Fruit fly (Drosophila melanogaster) whole organism, embryonic: ENCODE results near the gene CG34310.

Source experiments
- Asciz ChIP-seq: fragments of 200-800 bp; sonication (Bioruptor generic); optimal IDR thresholded peaks from 2 replicates; lab custom pipeline; 2017; ENCODE audit warnings: missing biosample characterization, mild to moderate bottlenecking, missing genetic modification characterization, missing genetic modification reagents
- C15 ChIP-seq: fragments of 200-800 bp; sonication (Bioruptor generic); IDR thresholded peaks from 3 replicates; pipeline ENCODE4 v1.3.6; 2022; ENCODE audit warnings: missing biosample characterization, missing genetic modification characterization
- CG10431 ChIP-seq: fragments of 200-800 bp; sonication (Bioruptor generic); optimal IDR thresholded peaks from 3 replicates; lab custom pipeline; 2018; ENCODE audit warnings: missing biosample characterization, mild to moderate bottlenecking, missing genetic modification characterization
- CG10565 ChIP-seq: fragments of 200-800 bp; sonication (Bioruptor generic); optimal IDR thresholded peaks from 3 replicates; lab custom pipeline; 2016; ENCODE audit warnings: missing biosample characterization, mild to moderate bottlenecking, missing genetic modification characterization
- CG12769 ChIP-seq: fragments of 200-800 bp; sonication (Bioruptor generic); optimal IDR thresholded peaks from 2 replicates; lab custom pipeline; 2019; ENCODE audit warnings: missing biosample characterization, mild to moderate bottlenecking, missing genetic modification characterization, moderate library complexity
- CG12942 ChIP-seq: fragments of 200-800 bp; sonication (Bioruptor generic); optimal IDR thresholded peaks from 3 replicates; lab custom pipeline; 2016; ENCODE audit warnings: missing biosample characterization, missing genetic modification characterization
- CG13287 ChIP-seq: fragments of 200-800 bp; sonication (Bioruptor generic); IDR thresholded peaks from 2 replicates; pipeline ENCODE4 v1.3.6; 2022; ENCODE audit warnings: missing biosample characterization, missing genetic modification characterization; ENCODE audit not compliant: partially characterized antibody
- CG14710 ChIP-seq: fragments of 200-800 bp; sonication (Bioruptor generic); optimal IDR thresholded peaks from 3 replicates; lab custom pipeline; 2019; ENCODE audit warnings: missing biosample characterization, mild to moderate bottlenecking, missing genetic modification characterization, moderate library complexity
- CG15514 ChIP-seq: fragments of 200-800 bp; sonication (Bioruptor generic); optimal IDR thresholded peaks from 3 replicates; lab custom pipeline; 2017; ENCODE audit warnings: missing biosample characterization, missing genetic modification characterization, mild to moderate bottlenecking, moderate library complexity, missing genetic modification reagents
- CG15696 ChIP-seq: fragments of 200-800 bp; sonication (Bioruptor generic); optimal IDR thresholded peaks from 2 replicates; lab custom pipeline; 2019; ENCODE audit warnings: missing biosample characterization, mild to moderate bottlenecking, missing genetic modification characterization, moderate library complexity
- CG1603 ChIP-seq: fragments of 200-800 bp; sonication (Bioruptor generic); optimal IDR thresholded peaks from 2 replicates; lab custom pipeline; 2019; ENCODE audit warnings: missing biosample characterization, mild to moderate bottlenecking, missing genetic modification characterization, moderate library complexity
- CG16813 ChIP-seq: fragments of 200-800 bp; sonication (Bioruptor generic); IDR thresholded peaks from 3 replicates; pipeline ENCODE4 v1.3.6; 2022; ENCODE audit warnings: missing biosample characterization, missing genetic modification characterization; ENCODE audit not compliant: partially characterized antibody
- CG1792 ChIP-seq: fragments of 200-800 bp; sonication (Bioruptor generic); optimal IDR thresholded peaks from 2 replicates; lab custom pipeline; 2016; ENCODE audit warnings: missing biosample characterization, missing genetic modification characterization
- CG18011 ChIP-seq: fragments of 200-800 bp; sonication (Bioruptor generic); optimal IDR thresholded peaks from 2 replicates; lab custom pipeline; 2017; ENCODE audit warnings: missing biosample characterization, missing genetic modification characterization, mild to moderate bottlenecking, moderate library complexity, missing genotype
- CG30020 ChIP-seq: fragments of 200-800 bp; optimal IDR thresholded peaks from 2 replicates; lab custom pipeline; 2019; ENCODE audit warnings: missing biosample characterization, mild to moderate bottlenecking, missing genetic modification characterization, moderate library complexity
- CG3281 ChIP-seq: fragments of 200-800 bp; sonication (Bioruptor generic); optimal IDR thresholded peaks from 3 replicates; lab custom pipeline; 2017; ENCODE audit warnings: missing biosample characterization, mild to moderate bottlenecking, missing genetic modification characterization
- CG3847 ChIP-seq: fragments of 200-800 bp; sonication (Bioruptor generic); IDR thresholded peaks from 2 replicates; pipeline ENCODE4 v1.3.6; 2022; ENCODE audit warnings: missing biosample characterization, missing genetic modification characterization
- CG4820 ChIP-seq: fragments of 200-800 bp; sonication (Bioruptor generic); optimal IDR thresholded peaks from 3 replicates; lab custom pipeline; 2016; ENCODE audit warnings: missing biosample characterization, missing genetic modification characterization
- CG6791 ChIP-seq: fragments of 200-800 bp; sonication (Bioruptor generic); IDR thresholded peaks from 3 replicates; pipeline ENCODE4 v1.3.6; 2022; ENCODE audit warnings: missing biosample characterization, missing genetic modification characterization; ENCODE audit not compliant: partially characterized antibody
- CG9932 ChIP-seq: fragments of 200-800 bp; sonication (Bioruptor generic); IDR thresholded peaks from 2 replicates; pipeline ENCODE4 v1.3.6; 2022; ENCODE audit warnings: missing biosample characterization, missing genetic modification characterization
- CrebB ChIP-seq: fragments of 200-800 bp; sonication (Bioruptor generic); optimal IDR thresholded peaks from 3 replicates; lab custom pipeline; 2018; ENCODE audit warnings: missing biosample characterization, mild to moderate bottlenecking, missing genetic modification characterization
- Deaf1 ChIP-seq: fragments of 200-800 bp; optimal IDR thresholded peaks from 3 replicates; lab custom pipeline; 2019; ENCODE audit warnings: missing biosample characterization, mild to moderate bottlenecking, missing genetic modification characterization, moderate library complexity
- ERR ChIP-seq: fragments of 200-800 bp; sonication (Bioruptor generic); optimal IDR thresholded peaks from 2 replicates; lab custom pipeline; 2016; ENCODE audit warnings: missing biosample characterization, missing genetic modification characterization
- GATAe ChIP-seq: fragments of 200-800 bp; sonication (Bioruptor generic); conservative IDR thresholded peaks from 2 replicates; pipeline ENCODE4 v1.3.6; 2022; ENCODE audit warnings: missing biosample characterization, missing genetic modification characterization
- HHEX ChIP-seq: fragments of 200-800 bp; sonication (Bioruptor generic); optimal IDR thresholded peaks from 3 replicates; lab custom pipeline; 2017; ENCODE audit warnings: missing biosample characterization, mild to moderate bottlenecking, missing genetic modification characterization, missing genetic modification reagents
- HLH54F ChIP-seq: fragments of 200-800 bp; sonication (Bioruptor generic); optimal IDR thresholded peaks from 3 replicates; lab custom pipeline; 2016; ENCODE audit warnings: missing biosample characterization, missing genetic modification characterization
- Kr ChIP-seq: fragments of 200-800 bp; sonication (Bioruptor generic); optimal IDR thresholded peaks from 2 replicates; lab custom pipeline; 2017; ENCODE audit warnings: missing biosample characterization, mild to moderate bottlenecking, missing genetic modification characterization
- Sox100B ChIP-seq: fragments of 200-800 bp; sonication (Bioruptor generic); optimal IDR thresholded peaks from 3 replicates; lab custom pipeline; 2018; ENCODE audit warnings: missing biosample characterization, mild to moderate bottlenecking, missing genetic modification characterization
- Xrp1 ChIP-seq: fragments of 200-800 bp; sonication (Bioruptor generic); IDR thresholded peaks from 2 replicates; pipeline ENCODE4 v1.3.6; 2022; ENCODE audit warnings: missing biosample characterization, missing genetic modification characterization
- al ChIP-seq: fragments of 200-800 bp; sonication (Bioruptor generic); IDR thresholded peaks from 2 replicates; pipeline ENCODE4 v1.3.6; 2022; ENCODE audit warnings: missing biosample characterization, missing genetic modification characterization
- ap ChIP-seq: fragments of 200-800 bp; sonication (Bioruptor generic); IDR thresholded peaks from 2 replicates; pipeline ENCODE4 v1.3.6; 2022; ENCODE audit warnings: missing biosample characterization, missing genetic modification characterization
- bbx ChIP-seq: fragments of 200-800 bp; sonication (Bioruptor generic); IDR thresholded peaks from 2 replicates; pipeline ENCODE4 v1.3.6; 2022; ENCODE audit warnings: missing biosample characterization, missing genetic modification characterization; ENCODE audit not compliant: partially characterized antibody
- btn ChIP-seq: fragments of 200-800 bp; sonication (Bioruptor generic); optimal IDR thresholded peaks from 2 replicates; lab custom pipeline; 2016; ENCODE audit warnings: missing biosample characterization, missing genetic modification characterization
- cad ChIP-seq: fragments of >200 bp; optimal IDR thresholded peaks from 2 replicates; lab custom pipeline; 2017; ENCODE audit warnings: missing biosample characterization, missing genetic modification characterization
- chinmo ChIP-seq: fragments of 200-800 bp; sonication (Bioruptor generic); IDR thresholded peaks from 4 replicates; pipeline ENCODE4 v1.3.6; 2022; ENCODE audit warnings: missing biosample characterization, missing genetic modification characterization; ENCODE audit not compliant: partially characterized antibody
- exex ChIP-seq: fragments of 200-800 bp; sonication (Bioruptor generic); optimal IDR thresholded peaks from 4 replicates; lab custom pipeline; 2018; ENCODE audit warnings: missing biosample characterization, mild to moderate bottlenecking, missing genetic modification characterization, moderate library complexity
- gcm2 ChIP-seq: fragments of 200-800 bp; sonication (Bioruptor generic); optimal IDR thresholded peaks from 2 replicates; lab custom pipeline; 2016; ENCODE audit warnings: missing biosample characterization, missing genetic modification characterization
- hb ChIP-seq: fragments of 200-800 bp; sonication (Bioruptor generic); IDR thresholded peaks from 3 replicates; pipeline ENCODE4 v1.3.6; 2022; ENCODE audit warnings: missing biosample characterization, missing genetic modification characterization; ENCODE audit not compliant: partially characterized antibody
- insv ChIP-seq, 2 experiments: fragments of 200-800 bp; sonication (Bioruptor generic); optimal IDR thresholded peaks; 3 replicates each; lab custom pipeline; 2016 to 2018; ENCODE audit warnings: missing biosample characterization in 2 of 2, missing genetic modification characterization in 2 of 2
- mld ChIP-seq: fragments of 200-800 bp; sonication (Bioruptor generic); IDR thresholded peaks from 3 replicates; pipeline ENCODE4 v1.3.6; 2022; ENCODE audit warnings: missing biosample characterization, missing genetic modification characterization; ENCODE audit not compliant: partially characterized antibody
- pan ChIP-seq, 4 experiments: fragments of >200 bp in 3 of 4; fragments of 200-800 bp in 1 of 4; sonication (Bioruptor generic) in 1 of 4; optimal IDR thresholded peaks in 3 of 4; IDR thresholded peaks in 1 of 4; 2 replicates each; pipeline versions ENCODE4 v1.3.6 to Lab custom; 2017 to 2022; ENCODE audit warnings: missing biosample characterization in 2 of 4, missing genetic modification characterization in 2 of 4, mixed read lengths in 1 of 4
- psq ChIP-seq: fragments of 200-800 bp; sonication (Bioruptor generic); optimal IDR thresholded peaks from 2 replicates; lab custom pipeline; 2017; ENCODE audit warnings: missing biosample characterization, missing genetic modification characterization
- pzg ChIP-seq: fragments of 200-800 bp; sonication (Bioruptor generic); optimal IDR thresholded peaks from 3 replicates; lab custom pipeline; 2018; ENCODE audit warnings: missing biosample characterization, mild to moderate bottlenecking, missing genetic modification characterization, moderate library complexity
- scrt ChIP-seq: fragments of 200-800 bp; sonication (Bioruptor generic); optimal IDR thresholded peaks from 2 replicates; lab custom pipeline; 2018; ENCODE audit warnings: missing biosample characterization, mild to moderate bottlenecking, missing genetic modification characterization, moderate library complexity
- shn ChIP-seq: fragments of 200-800 bp; sonication (Bioruptor generic); optimal IDR thresholded peaks from 3 replicates; lab custom pipeline; 2016; ENCODE audit warnings: missing biosample characterization, missing genetic modification characterization
- sna ChIP-seq: fragments of 200-800 bp; sonication (Bioruptor generic); IDR thresholded peaks from 2 replicates; pipeline ENCODE4 v1.3.6; 2022; ENCODE audit warnings: missing biosample characterization, missing genetic modification characterization; ENCODE audit not compliant: partially characterized antibody
- tio ChIP-seq: fragments of 200-800 bp; sonication (Bioruptor generic); optimal IDR thresholded peaks from 2 replicates; lab custom pipeline; 2017; ENCODE audit warnings: missing biosample characterization, missing genetic modification characterization, inconsistent platforms
- tna ChIP-seq: fragments of 200-800 bp; sonication (Bioruptor generic); IDR thresholded peaks from 2 replicates; pipeline ENCODE4 v1.3.6; 2022; ENCODE audit warnings: missing biosample characterization, missing genetic modification characterization; ENCODE audit not compliant: partially characterized antibody
- toy ChIP-seq: fragments of 200-800 bp; sonication (Bioruptor generic); IDR thresholded peaks from 2 replicates; pipeline ENCODE4 v1.3.6; 2022; ENCODE audit warnings: missing biosample characterization, missing genetic modification characterization
- vvl ChIP-seq: fragments of 200-800 bp; sonication (Bioruptor generic); IDR thresholded peaks from 2 replicates; pipeline ENCODE4 v1.3.6; 2022; ENCODE audit warnings: missing biosample characterization, missing genetic modification characterization

Gene CG34310

DNA sequence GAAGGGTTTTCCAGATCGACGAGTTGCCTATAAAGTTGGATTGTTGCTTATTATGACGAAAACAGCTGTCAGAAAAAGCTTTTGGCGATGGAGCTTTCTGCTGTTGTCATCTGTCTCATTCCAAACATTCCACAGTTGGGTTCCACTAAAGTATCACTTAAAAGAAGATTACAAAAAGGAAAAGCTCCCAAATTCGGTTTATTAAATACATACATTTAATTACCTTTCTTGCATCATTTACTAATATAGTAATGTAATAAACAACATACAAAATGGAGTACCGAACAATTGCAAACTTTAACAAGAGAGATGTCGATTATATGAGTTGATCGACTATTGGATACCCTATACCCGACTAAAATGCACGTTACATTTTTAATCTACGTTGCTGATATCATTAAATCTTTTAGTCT, 7.2 kb upstream of the CG34310 start, which contains the start of gene CG31633 (continued):
- TF ChIP-seq HLH54F (GFP tag; lab: Kevin White, UChicago), result no peak
- TF ChIP-seq CG12942 (GFP tag; lab: Kevin White, UChicago), result no peak
- TF ChIP-seq CG10431, result no peak
- no peak for TF ChIP-seq tio
- TF ChIP-seq Kr (GFP tag; lab: Kevin White, UChicago), result no peak
- TF ChIP-seq pan (optimal IDR thresholded peaks at IDR 0.05; lab: Kevin White, UChicago), result no peak
- TF ChIP-seq pan (GFP tag; optimal IDR thresholded peaks at IDR 0.05 in 1 of 2, IDR thresholded peaks at IDR 0.05 in 1 of 2), result no peak
- peak; percentile 78; the same call in 1 of the 2 replicates for TF ChIP-seq sna
- peak; percentile 85 for TF ChIP-seq hb (GFP tag; lab: Robert Waterston, UW)
- peak; percentile 72; the same call in 2 of the 3 replicates for TF ChIP-seq CG6791 (GFP tag; lab: Robert Waterston, UW)
- TF ChIP-seq CG1792 (GFP tag; lab: Kevin White, UChicago), result no peak
- peak; percentile 70 for TF ChIP-seq CG16813 (GFP tag; lab: Robert Waterston, UW)
- TF ChIP-seq CG15696 (tag; lab: Kevin White, UChicago), result no peak
- TF ChIP-seq CG4820 (GFP tag; lab: Kevin White, UChicago), result no peak
- TF ChIP-seq CG1603 (tag; lab: Kevin White, UChicago), result no peak
- no peak for TF ChIP-seq Sox100B (GFP tag; lab: Kevin White, UChicago)
- TF ChIP-seq CG30020 (tag; lab: Kevin White, UChicago), result no peak
- no peak for TF ChIP-seq cad
- TF ChIP-seq HHEX (GFP tag; lab: Kevin White, UChicago), result no peak
- TF ChIP-seq pzg (GFP tag; lab: Kevin White, UChicago), result peak; percentile 10
- no peak for TF ChIP-seq CG14710 (tag; lab: Kevin White, UChicago)
- peak; percentile 70 for TF ChIP-seq bbx (GFP tag; lab: Robert Waterston, UW)
- no peak for TF ChIP-seq al (GFP tag; lab: Robert Waterston, UW)
- no peak for TF ChIP-seq scrt (GFP tag; lab: Kevin White, UChicago)
- TF ChIP-seq mld (GFP tag; lab: Robert Waterston, UW), result peak; percentile 77
- no peak for TF ChIP-seq Deaf1 (tag; lab: Kevin White, UChicago)
- TF ChIP-seq ap (GFP tag; lab: Robert Waterston, UW), result no peak
- no peak for TF ChIP-seq CG18011 (GFP tag; lab: Kevin White, UChicago)
- no peak for TF ChIP-seq psq (GFP tag; lab: Kevin White, UChicago)
- no peak for TF ChIP-seq CG3281 (GFP tag; lab: Kevin White, UChicago)
- no peak for TF ChIP-seq CrebB (tag; lab: Kevin White, UChicago)
- TF ChIP-seq CG13287, result peak; percentile 84
- TF ChIP-seq CG3847, result no peak
- TF ChIP-seq tna (GFP tag; lab: Robert Waterston, UW), result peak; percentile 95
- no peak for TF ChIP-seq vvl (GFP tag; lab: Robert Waterston, UW)
- no peak for TF ChIP-seq insv (GFP tag; optimal IDR thresholded peaks at IDR 0.05; lab: Kevin White, UChicago)
- no peak for TF ChIP-seq ERR
- TF ChIP-seq exex (tag; lab: Kevin White, UChicago), result peak; percentile 61
- no peak for TF ChIP-seq shn (GFP tag; lab: Kevin White, UChicago)
- TF ChIP-seq CG15514 (GFP tag; lab: Kevin White, UChicago), result no peak
- TF ChIP-seq CG9932 (GFP tag; lab: Robert Waterston, UW), result no peak
- no peak for TF ChIP-seq CG10565 (GFP tag; lab: Kevin White, UChicago)
- no peak for TF ChIP-seq btn (GFP tag; lab: Kevin White, UChicago)
- TF ChIP-seq C15 (GFP tag; lab: Robert Waterston, UW), result no peak
- no peak for TF ChIP-seq Xrp1 (GFP tag; lab: Robert Waterston, UW)
- TF ChIP-seq toy (GFP tag; lab: Robert Waterston, UW), result no peak
- TF ChIP-seq chinmo (GFP tag; lab: Robert Waterston, UW), result peak; percentile 80; the same call in 1 of the 4 replicates
- TF ChIP-seq GATAe, result no peak
- no peak for TF ChIP-seq gcm2 (GFP tag; lab: Kevin White, UChicago)
- TF ChIP-seq CG12769 (tag; lab: Kevin White, UChicago), result no peak
- TF ChIP-seq Asciz (GFP tag; lab: Kevin White, UChicago), result no peak
